Worm (Caenorhabditis elegans): ENCODE data around the gene daf-31.

The daf-31 gene

DNA sequence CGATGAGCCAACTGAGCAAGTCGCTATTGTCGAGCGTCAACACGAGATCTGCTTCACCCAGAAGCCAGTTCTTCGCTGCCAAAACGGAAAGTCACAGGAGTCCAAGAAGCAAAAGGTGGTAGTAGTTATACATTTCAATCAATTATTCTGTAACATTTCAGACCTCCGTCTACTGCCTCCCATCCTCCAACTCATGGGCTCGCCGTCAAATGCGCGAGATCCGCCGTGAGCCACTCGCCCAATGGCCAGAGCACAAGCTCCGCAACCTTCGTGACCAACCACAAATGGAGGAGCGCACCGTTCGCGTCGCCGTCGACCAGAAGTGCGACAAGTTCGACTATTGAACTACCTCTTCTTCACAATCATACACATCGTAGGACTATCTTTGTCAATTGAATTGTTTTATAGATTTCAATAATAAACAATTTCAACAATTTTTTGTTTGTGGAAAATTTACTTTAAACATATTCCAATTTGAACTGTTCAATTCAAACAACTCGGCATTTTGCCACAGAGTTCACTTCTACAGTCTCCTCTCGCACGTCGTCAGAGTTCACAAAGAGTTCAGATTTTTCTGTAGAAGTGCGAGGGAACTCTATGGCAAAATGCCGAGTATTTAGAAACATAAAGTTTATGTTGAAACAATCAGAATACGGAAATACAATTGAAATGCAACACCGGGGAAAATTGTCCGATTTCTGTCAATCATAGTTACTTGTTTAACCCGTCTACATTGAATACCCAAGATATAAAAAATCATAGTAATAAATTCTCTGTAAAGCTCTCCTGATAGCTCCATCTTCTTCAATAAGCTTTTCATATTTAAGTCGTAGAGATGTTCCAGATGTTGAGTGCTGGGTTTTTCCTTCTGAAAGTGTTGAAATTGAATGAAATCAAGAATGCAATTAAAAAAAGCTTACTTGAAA, 23.8 kb upstream of the daf-31 start:
- TF ChIP-seq him-1 (tag; optimal IDR thresholded peaks at IDR 0.05), result no peak
- no peak for TF ChIP-seq W03F9.2 (tag; optimal IDR thresholded peaks at IDR 0.05)
- TF ChIP-seq dao-5 (tag; optimal IDR thresholded peaks at IDR 0.05), result no peak

DNA sequence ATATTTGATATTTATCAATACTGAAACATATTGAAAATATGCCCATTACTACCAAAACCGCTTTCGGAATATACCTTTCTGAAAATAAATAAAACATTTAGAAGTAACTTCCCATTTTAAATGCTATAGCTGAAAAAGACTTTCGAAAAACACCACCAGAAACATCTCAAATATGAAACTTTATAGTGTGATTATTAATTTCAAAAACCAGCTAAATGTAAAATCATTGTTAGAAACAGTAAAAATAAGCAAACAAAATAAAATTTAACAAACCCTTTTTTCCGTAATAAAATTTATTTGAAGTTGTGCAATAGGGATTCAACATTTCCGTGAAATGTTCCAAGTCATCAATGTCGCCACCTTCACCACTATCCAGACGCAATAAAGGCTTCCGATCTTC, 22.0 kb upstream of the daf-31 start, which contains the start of the genes K07H8.5 and K07H8.8:
Gene K07H8.5, plus strand, starts transcription at position 301 of the 400 bp plus-strand sequence.
Gene K07H8.8, minus strand, starts transcription at position 389 of the 400 bp plus-strand sequence.
- TF ChIP-seq W03F9.2 (tag; optimal IDR thresholded peaks at IDR 0.05) (no peak), him-1 (tag; optimal IDR thresholded peaks at IDR 0.05) (no peak), dao-5 (tag; optimal IDR thresholded peaks at IDR 0.05) (no peak)

- no peak for TF ChIP-seq W03F9.2 (tag; optimal IDR thresholded peaks at IDR 0.05)
Measured at ce11 chrIV:8273334-8273733, 16.7 kb upstream of the daf-31 start.

DNA sequence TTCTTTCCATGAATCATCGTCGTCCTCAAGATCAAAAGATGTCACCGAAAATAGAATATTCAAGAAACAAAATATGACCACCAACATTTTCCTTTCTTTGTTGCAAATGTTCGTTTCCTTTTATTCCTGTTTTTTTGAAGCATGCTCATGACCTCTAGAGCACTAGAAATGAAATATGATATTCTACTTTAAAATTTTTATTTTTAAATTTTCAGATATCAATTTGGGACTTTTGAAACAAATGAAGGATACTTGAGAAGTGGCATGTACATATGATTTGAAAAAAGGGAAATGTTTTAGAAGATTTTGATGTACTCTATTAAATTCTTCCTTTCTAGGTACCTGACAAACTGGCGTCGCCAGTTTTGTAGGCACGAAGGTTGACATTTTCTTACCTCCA, 14.8 kb upstream of the daf-31 start, which contains the start of gene K07H8.11:
Gene K07H8.11, minus strand, starts transcription at position 101 of the 400 bp plus-strand sequence.
- TF ChIP-seq him-1 (tag; optimal IDR thresholded peaks at IDR 0.05), result no peak

- TF ChIP-seq him-1 (tag; optimal IDR thresholded peaks at IDR 0.05) (no peak), W03F9.2 (tag; optimal IDR thresholded peaks at IDR 0.05) (no peak), dao-5 (tag; optimal IDR thresholded peaks at IDR 0.05) (no peak)
Measured at ce11 chrIV:8276609-8277008, 13.5 kb upstream of the daf-31 start, which contains the start of gene K07H8.12. K07H8.12 (minus strand) TSS chrIV:8276709.

DNA sequence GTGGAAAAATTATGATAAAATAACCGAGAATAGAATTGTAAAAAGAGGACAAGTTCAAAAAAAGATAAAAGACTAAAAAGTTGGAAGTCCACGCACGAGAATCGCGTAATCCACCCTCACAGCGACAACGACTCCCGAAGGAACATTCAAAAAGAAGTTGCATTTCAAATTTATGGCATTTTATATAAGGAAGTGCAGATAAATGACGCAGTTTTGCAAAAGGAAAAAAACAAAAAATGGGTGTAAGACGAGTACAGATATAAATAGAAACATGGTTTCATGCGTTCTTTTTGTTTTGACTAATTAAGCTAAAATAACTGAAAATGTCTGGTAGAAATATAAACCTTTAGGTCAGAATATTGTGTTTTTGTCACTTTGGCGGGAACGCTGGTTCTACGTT, 6.9 kb upstream of the daf-31 start:
- TF ChIP-seq him-1 (tag; optimal IDR thresholded peaks at IDR 0.05) (no peak), W03F9.2 (tag; optimal IDR thresholded peaks at IDR 0.05) (no peak), dao-5 (tag; optimal IDR thresholded peaks at IDR 0.05) (no peak)

DNA sequence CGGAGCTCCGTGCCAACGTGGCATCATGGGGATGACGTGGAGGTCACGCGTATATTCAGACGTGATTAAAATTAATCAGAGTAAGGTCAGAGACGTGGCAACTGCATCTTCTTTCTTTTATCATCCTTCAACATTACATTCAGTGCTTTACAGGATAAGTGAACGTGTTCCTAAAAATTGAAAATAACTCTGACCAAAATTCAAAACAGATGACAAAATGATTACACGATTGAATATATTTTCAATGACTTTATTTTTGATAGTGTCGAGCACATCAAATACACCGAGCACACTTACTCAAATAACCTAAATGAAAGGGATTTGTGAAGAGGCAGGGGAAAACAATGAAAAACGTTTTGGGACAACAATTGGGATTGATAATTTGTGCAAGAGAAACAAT, 3.7 kb upstream of the daf-31 start, which contains the start of gene K07H8.9:
Gene K07H8.9, minus strand, starts transcription at position 125 of the 400 bp plus-strand sequence.
- TF ChIP-seq dao-5 (tag; optimal IDR thresholded peaks at IDR 0.05) (no peak), him-1 (tag; optimal IDR thresholded peaks at IDR 0.05) (no peak), W03F9.2 (tag; optimal IDR thresholded peaks at IDR 0.05) (no peak)

ce11 chrIV:8287287-8287686, 2.8 kb upstream of the daf-31 start:
- TF ChIP-seq W03F9.2 (tag; optimal IDR thresholded peaks at IDR 0.05), result no peak

DNA sequence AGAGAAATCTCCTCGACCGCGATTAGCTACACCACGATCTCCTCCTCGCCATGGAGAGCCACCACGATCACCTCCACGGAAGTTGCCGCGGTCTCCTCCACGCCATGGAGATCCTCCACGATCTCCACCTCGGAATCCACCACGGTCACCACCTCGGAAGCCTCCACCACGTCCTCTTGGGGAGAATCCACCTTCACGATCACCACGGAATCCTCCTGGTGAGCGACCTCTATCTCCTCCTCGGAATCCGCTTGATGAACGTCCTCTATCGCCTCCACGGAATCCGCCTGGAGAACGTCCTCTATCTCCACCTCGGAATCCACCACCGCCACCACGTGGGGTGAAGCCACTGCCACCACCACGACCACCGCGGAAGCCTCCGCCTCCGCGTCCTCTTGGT, 968 bp upstream of the daf-31 start:
- no peak for TF ChIP-seq W03F9.2 (tag; optimal IDR thresholded peaks at IDR 0.05)
- no peak for TF ChIP-seq dao-5 (tag; optimal IDR thresholded peaks at IDR 0.05)
- TF ChIP-seq him-1 (tag; optimal IDR thresholded peaks at IDR 0.05), result no peak

DNA sequence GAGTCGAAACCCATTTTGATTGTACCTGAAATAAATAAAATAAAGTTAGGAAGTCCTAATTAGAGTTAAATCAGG, 731 bp upstream of the daf-31 start, which contains the start of gene nucl-1:
Gene nucl-1, minus strand, starts transcription at position 26 of the 75 bp plus-strand sequence.
- TF ChIP-seq W03F9.2 (tag; optimal IDR thresholded peaks at IDR 0.05) (no peak), dao-5 (tag; optimal IDR thresholded peaks at IDR 0.05) (no peak), him-1 (tag; optimal IDR thresholded peaks at IDR 0.05) (no peak)

DNA sequence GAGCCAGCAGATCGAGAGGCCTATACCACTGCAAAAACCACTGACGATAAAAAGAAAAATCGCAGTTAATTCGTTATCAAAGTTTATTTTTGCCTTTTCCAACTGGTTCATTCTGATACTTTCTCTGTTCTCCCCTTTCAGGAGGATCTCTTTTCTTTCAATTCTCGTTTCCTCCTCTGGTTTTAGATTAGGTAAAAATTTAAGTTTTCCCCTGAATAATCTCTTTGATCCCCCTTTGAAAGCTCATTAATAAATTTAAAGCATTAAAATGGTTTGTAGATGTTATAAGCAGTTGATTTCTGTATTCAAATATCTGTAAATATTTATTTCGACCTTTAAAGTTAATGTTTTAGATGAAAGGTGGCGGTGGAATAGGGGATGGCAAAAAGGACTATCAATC, 1.2 kb downstream of the daf-31 start, which contains the start of gene K07H8.2:
Gene K07H8.2, plus strand, starts transcription at position 301 of the 400 bp plus-strand sequence.
- TF ChIP-seq W03F9.2 (tag; optimal IDR thresholded peaks at IDR 0.05), result no peak
- TF ChIP-seq dao-5 (tag; optimal IDR thresholded peaks at IDR 0.05), result no peak
- no peak for TF ChIP-seq him-1 (tag; optimal IDR thresholded peaks at IDR 0.05)

DNA sequence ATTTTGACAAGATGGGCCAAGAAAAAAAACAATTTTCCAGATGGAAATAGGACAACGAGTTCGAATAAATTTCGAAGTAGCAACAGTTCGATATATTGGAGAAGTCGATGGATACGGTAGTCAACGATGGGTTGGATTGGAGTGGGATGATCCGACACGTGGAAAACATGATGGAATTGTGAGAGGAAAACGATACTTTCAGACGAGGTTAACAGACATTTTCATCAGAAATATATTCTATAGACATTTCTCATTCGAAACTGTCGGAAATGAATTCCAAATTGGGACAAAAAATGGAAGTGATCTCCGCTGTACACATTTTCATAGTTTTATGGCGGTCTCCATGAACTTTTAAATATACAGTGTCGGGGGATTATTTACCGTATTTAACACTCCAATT, 4.6 kb downstream of the daf-31 start, which contains the start of gene tbce-1:
Gene tbce-1, plus strand, starts transcription at position 41 of the 400 bp plus-strand sequence.
- TF ChIP-seq dao-5 (tag; optimal IDR thresholded peaks at IDR 0.05) (no peak), W03F9.2 (tag; optimal IDR thresholded peaks at IDR 0.05) (no peak)

DNA sequence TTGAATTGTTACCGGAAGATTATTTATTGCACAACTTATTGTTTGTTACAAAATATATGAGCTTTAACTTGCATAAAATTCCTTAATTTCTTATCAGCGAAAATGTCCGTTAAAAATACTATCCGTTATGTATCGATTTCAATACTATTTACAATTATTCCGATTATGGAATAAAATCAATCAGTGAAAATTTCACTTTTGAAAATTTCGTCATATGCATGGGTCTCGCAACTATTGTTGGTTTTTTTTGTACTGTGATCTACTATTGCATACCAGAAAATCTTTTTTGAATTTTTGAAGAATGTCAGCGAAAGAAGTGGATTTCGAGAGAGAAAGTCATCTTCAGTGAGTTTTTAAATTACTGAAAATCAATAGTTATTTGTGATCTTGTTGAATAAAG, 7.1 kb downstream of the daf-31 start, which contains the start of gene nprl-3:
Gene nprl-3, plus strand, starts transcription at position 301 of the 400 bp plus-strand sequence.
- TF ChIP-seq dao-5 (tag; optimal IDR thresholded peaks at IDR 0.05) (no peak), W03F9.2 (tag; optimal IDR thresholded peaks at IDR 0.05) (no peak), him-1 (tag; optimal IDR thresholded peaks at IDR 0.05) (no peak)

ce11 chrIV:8299636-8300035, 9.6 kb downstream of the daf-31 start, which contains the start of gene F35H10.6:
F35H10.6 (plus strand) TSS chrIV:8299936.
- TF ChIP-seq dao-5 (tag; optimal IDR thresholded peaks at IDR 0.05) (no peak), him-1 (tag; optimal IDR thresholded peaks at IDR 0.05) (no peak), W03F9.2 (tag; optimal IDR thresholded peaks at IDR 0.05) (no peak)

- TF ChIP-seq him-1 (tag; optimal IDR thresholded peaks at IDR 0.05) (no peak), dao-5 (tag; optimal IDR thresholded peaks at IDR 0.05) (no peak), W03F9.2 (tag; optimal IDR thresholded peaks at IDR 0.05) (no peak)
Measured at ce11 chrIV:8300468-8300867, 10.4 kb downstream of the daf-31 start, which contains the start of gene F35H10.5. F35H10.5 (plus strand) TSS chrIV:8300768.

All from whole organism, L4/young adult.